Fruit fly (Drosophila melanogaster) whole organism, prepupa: ENCODE results near the gene CG13841.

Source experiments
- Blimp-1 ChIP-seq: fragments of 200-800 bp; sonication (Bioruptor generic); optimal IDR thresholded peaks from 3 replicates; lab custom pipeline; 2017; ENCODE audit warnings: missing biosample characterization, missing genetic modification characterization, mild to moderate bottlenecking, moderate library complexity, missing genetic modification reagents
- CG10631 ChIP-seq: fragments of 200-800 bp; sonication (Bioruptor generic); optimal IDR thresholded peaks from 2 replicates; lab custom pipeline; 2016; ENCODE audit warnings: missing biosample characterization, missing genetic modification characterization
- CG10669 ChIP-seq: fragments of 200-800 bp; sonication (Bioruptor generic); optimal IDR thresholded peaks from 3 replicates; lab custom pipeline; 2018; ENCODE audit warnings: missing biosample characterization, mild to moderate bottlenecking, missing genetic modification characterization, moderate library complexity
- CG11762 ChIP-seq: fragments of 200-800 bp; sonication (Bioruptor generic); optimal IDR thresholded peaks from 3 replicates; lab custom pipeline; 2016; ENCODE audit warnings: missing biosample characterization, missing genetic modification characterization; ENCODE audit not compliant: insufficient read depth
- CG11902 ChIP-seq: fragments of 200-800 bp; sonication (Bioruptor generic); optimal IDR thresholded peaks from 3 replicates; lab custom pipeline; 2016; ENCODE audit warnings: missing biosample characterization, missing genetic modification characterization
- CG15336 ChIP-seq: fragments of 200-800 bp; sonication (Bioruptor generic); IDR thresholded peaks from 2 replicates; pipeline ENCODE4 v1.3.6; 2022; ENCODE audit warnings: missing biosample characterization, missing genetic modification characterization
- CG1621 ChIP-seq: fragments of 200-800 bp; sonication (Bioruptor generic); optimal IDR thresholded peaks from 3 replicates; lab custom pipeline; 2018; ENCODE audit warnings: missing biosample characterization, mild to moderate bottlenecking, missing genetic modification characterization
- CG16779 ChIP-seq: fragments of 200-800 bp; sonication (Bioruptor generic); optimal IDR thresholded peaks from 3 replicates; lab custom pipeline; 2017; ENCODE audit warnings: missing biosample characterization, mild to moderate bottlenecking, missing genetic modification characterization
- CG3032 ChIP-seq: fragments of 200-800 bp; optimal IDR thresholded peaks from 2 replicates; lab custom pipeline; 2019; ENCODE audit warnings: missing biosample characterization, mild to moderate bottlenecking, missing genetic modification characterization, moderate library complexity
- CG31627 ChIP-seq: fragments of 200-800 bp; sonication (Bioruptor generic); optimal IDR thresholded peaks from 3 replicates; lab custom pipeline; 2016; ENCODE audit warnings: missing biosample characterization, missing genetic modification characterization
- CG32006 ChIP-seq: fragments of 200-800 bp; sonication (Bioruptor generic); optimal IDR thresholded peaks from 3 replicates; lab custom pipeline; 2017; ENCODE audit warnings: missing biosample characterization, mild to moderate bottlenecking, missing genetic modification characterization
- CG34406 ChIP-seq: fragments of 200-800 bp; sonication (Bioruptor generic); optimal IDR thresholded peaks from 3 replicates; lab custom pipeline; 2016; ENCODE audit warnings: missing biosample characterization, missing genetic modification characterization
- CG4318 ChIP-seq: fragments of 200-800 bp; sonication (Bioruptor generic); optimal IDR thresholded peaks from 3 replicates; lab custom pipeline; 2017; ENCODE audit warnings: missing biosample characterization, mild to moderate bottlenecking, missing genetic modification characterization
- CG6276 ChIP-seq: fragments of 200-800 bp; sonication (Bioruptor generic); optimal IDR thresholded peaks from 2 replicates; lab custom pipeline; 2017; ENCODE audit warnings: missing biosample characterization, mild to moderate bottlenecking, missing genetic modification characterization
- CG6792 ChIP-seq: fragments of 200-800 bp; sonication (Bioruptor generic); optimal IDR thresholded peaks from 3 replicates; lab custom pipeline; 2016; ENCODE audit warnings: missing biosample characterization, missing genetic modification characterization
- CG6808 ChIP-seq: fragments of 200-800 bp; sonication (Bioruptor generic); optimal IDR thresholded peaks from 3 replicates; lab custom pipeline; 2017; ENCODE audit warnings: missing biosample characterization, missing genetic modification characterization, mild to moderate bottlenecking, moderate library complexity, missing genetic modification reagents
- CG7368 ChIP-seq: fragments of 200-800 bp; sonication (Bioruptor generic); optimal IDR thresholded peaks from 3 replicates; lab custom pipeline; 2016; ENCODE audit warnings: missing biosample characterization, missing genetic modification characterization
- CG8319 ChIP-seq: fragments of 200-800 bp; sonication (Bioruptor generic); optimal IDR thresholded peaks from 3 replicates; lab custom pipeline; 2016; ENCODE audit warnings: missing biosample characterization, missing genetic modification characterization
- CG9139 ChIP-seq: fragments of 200-800 bp; sonication (Bioruptor generic); optimal IDR thresholded peaks from 3 replicates; lab custom pipeline; 2017; ENCODE audit warnings: missing biosample characterization, mild to moderate bottlenecking, missing genetic modification characterization
- Eip93F ChIP-seq: fragments of 200-800 bp; sonication (Bioruptor generic); optimal IDR thresholded peaks from 2 replicates; lab custom pipeline; 2016; ENCODE audit warnings: missing biosample characterization, mild to moderate bottlenecking, missing genetic modification characterization
- Ets21C ChIP-seq: fragments of 200-800 bp; sonication (Bioruptor generic); optimal IDR thresholded peaks from 3 replicates; lab custom pipeline; 2016; ENCODE audit warnings: missing biosample characterization, missing genetic modification characterization
- Ets96B ChIP-seq: fragments of 200-800 bp; optimal IDR thresholded peaks from 2 replicates; lab custom pipeline; 2019; ENCODE audit warnings: missing biosample characterization, mild to moderate bottlenecking, missing genetic modification characterization, moderate library complexity
- Hr38 ChIP-seq: sonication (Bioruptor generic); optimal IDR thresholded peaks from 2 replicates; lab custom pipeline; 2016; ENCODE audit warnings: missing biosample characterization, missing genetic modification characterization
- Hr39 ChIP-seq: fragments of 200-800 bp; sonication (Bioruptor generic); optimal IDR thresholded peaks from 2 replicates; lab custom pipeline; 2016; ENCODE audit warnings: missing biosample characterization, missing genetic modification characterization
- Lpt ChIP-seq: fragments of 200-800 bp; sonication (Bioruptor generic); optimal IDR thresholded peaks from 3 replicates; lab custom pipeline; 2016; ENCODE audit warnings: missing biosample characterization, missing genetic modification characterization
- Sox14 ChIP-seq: fragments of 200-800 bp; sonication (Bioruptor generic); optimal IDR thresholded peaks from 3 replicates; lab custom pipeline; 2016; ENCODE audit warnings: missing biosample characterization, missing genetic modification characterization
- Sox15 ChIP-seq: fragments of 200-800 bp; sonication (Bioruptor generic); optimal IDR thresholded peaks from 3 replicates; lab custom pipeline; 2016; ENCODE audit warnings: missing biosample characterization, missing genetic modification characterization
- achi ChIP-seq: fragments of 200-800 bp; sonication (Bioruptor generic); optimal IDR thresholded peaks from 3 replicates; lab custom pipeline; 2016; ENCODE audit warnings: missing biosample characterization, missing genetic modification characterization
- acj6 ChIP-seq: fragments of 200-800 bp; sonication (Bioruptor generic); optimal IDR thresholded peaks from 3 replicates; lab custom pipeline; 2016; ENCODE audit warnings: missing biosample characterization, missing genetic modification characterization
- cyc ChIP-seq: fragments of 200-800 bp; sonication (Bioruptor generic); optimal IDR thresholded peaks from 3 replicates; lab custom pipeline; 2016; ENCODE audit warnings: missing biosample characterization, missing genetic modification characterization
- dac ChIP-seq: fragments of 200-800 bp; sonication (Bioruptor generic); optimal IDR thresholded peaks from 2 replicates; lab custom pipeline; 2017; ENCODE audit warnings: missing biosample characterization, mild to moderate bottlenecking, missing genetic modification characterization
- dsx ChIP-seq: fragments of 200-800 bp; optimal IDR thresholded peaks from 3 replicates; lab custom pipeline; 2019; ENCODE audit warnings: missing biosample characterization, mild to moderate bottlenecking, missing genetic modification characterization, moderate library complexity; ENCODE audit not compliant: poor library complexity, severe bottlenecking
- esn ChIP-seq: fragments of 200-800 bp; sonication (Bioruptor generic); optimal IDR thresholded peaks from 2 replicates; lab custom pipeline; 2016; ENCODE audit warnings: missing biosample characterization, mild to moderate bottlenecking, missing genetic modification characterization, moderate library complexity
- fd59A ChIP-seq: fragments of 200-800 bp; sonication (Bioruptor generic); optimal IDR thresholded peaks from 2 replicates; lab custom pipeline; 2017; ENCODE audit warnings: missing biosample characterization, mild to moderate bottlenecking, missing genetic modification characterization, missing genetic modification reagents
- fkh ChIP-seq: fragments of 200-800 bp; sonication (Bioruptor generic); optimal IDR thresholded peaks from 3 replicates; lab custom pipeline; 2017; ENCODE audit warnings: missing biosample characterization, mild to moderate bottlenecking, missing genetic modification characterization, moderate library complexity
- lz ChIP-seq: fragments of 200-800 bp; sonication (Bioruptor generic); optimal IDR thresholded peaks from 3 replicates; lab custom pipeline; 2016; ENCODE audit warnings: missing biosample characterization, missing genetic modification characterization
- net ChIP-seq: fragments of 200-800 bp; sonication (Bioruptor generic); optimal IDR thresholded peaks from 3 replicates; lab custom pipeline; 2016; ENCODE audit warnings: missing biosample characterization, missing genetic modification characterization
- salr ChIP-seq, 2 experiments: fragments of 200-800 bp; sonication (Bioruptor generic); optimal IDR thresholded peaks; 3 replicates each; lab custom pipeline; 2016 to 2018; ENCODE audit warnings: missing biosample characterization in 2 of 2, missing genetic modification characterization in 2 of 2, mild to moderate bottlenecking in 1 of 2
- spab ChIP-seq: fragments of 200-800 bp; sonication (Bioruptor generic); optimal IDR thresholded peaks from 2 replicates; lab custom pipeline; 2017; ENCODE audit warnings: missing biosample characterization, mild to moderate bottlenecking, missing genetic modification characterization, missing genetic modification reagents
- svp ChIP-seq: fragments of 200-800 bp; sonication (Bioruptor generic); peaks from one replicate; lab custom pipeline; 2016; ENCODE audit warnings: missing biosample characterization, missing genetic modification characterization

The CG13841 gene

DNA sequence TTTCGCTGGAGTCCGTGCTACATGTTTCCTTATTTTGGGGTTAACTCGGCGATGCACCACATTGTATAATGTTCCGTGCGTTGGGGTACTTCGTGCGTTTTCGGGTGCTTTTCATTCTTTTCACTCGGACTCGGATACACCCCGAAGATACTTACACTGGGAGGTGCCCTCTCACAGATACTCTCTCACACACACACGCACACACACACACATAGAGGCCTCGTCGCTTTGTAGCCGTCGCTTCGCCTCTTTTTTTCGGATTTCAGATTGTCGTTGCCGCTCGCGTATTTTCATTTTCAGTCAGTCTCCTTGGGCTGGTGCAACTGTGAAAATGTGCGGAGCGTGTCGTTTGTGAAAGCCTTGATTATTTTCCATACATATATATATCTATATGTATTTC, 13.9 kb upstream of the CG13841 start (continued):
- TF ChIP-seq Hr39 (GFP tag; lab: Kevin White, UChicago) (no peak), acj6 (GFP tag; lab: Kevin White, UChicago) (no peak), CG10631 (GFP tag; lab: Kevin White, UChicago) (no peak), CG34406 (GFP tag; lab: Kevin White, UChicago) (peak; percentile 16), Lpt (peak; percentile 25), CG4318 (GFP tag; lab: Kevin White, UChicago) (no peak), CG1621 (tag; lab: Kevin White, UChicago) (no peak), CG11762 (GFP tag; lab: Kevin White, UChicago) (no peak), lz (GFP tag; lab: Kevin White, UChicago) (no peak), Ets96B (tag; lab: Kevin White, UChicago) (peak; percentile 7), CG10669 (GFP tag; lab: Kevin White, UChicago) (no peak), dac (GFP tag; lab: Kevin White, UChicago) (no peak), CG9139 (GFP tag; lab: Kevin White, UChicago) (peak; percentile 49), achi (peak; percentile 32), CG3032 (tag; lab: Kevin White, UChicago) (no peak), CG6808 (GFP tag; lab: Kevin White, UChicago) (no peak), Ets21C (GFP tag; lab: Kevin White, UChicago) (no peak), fd59A (GFP tag; lab: Kevin White, UChicago) (no peak), CG15336 (GFP tag; lab: Robert Waterston, UW) (peak; percentile 79), CG11902 (GFP tag; lab: Kevin White, UChicago) (no peak), CG7368 (GFP tag; lab: Kevin White, UChicago) (no peak)

DNA sequence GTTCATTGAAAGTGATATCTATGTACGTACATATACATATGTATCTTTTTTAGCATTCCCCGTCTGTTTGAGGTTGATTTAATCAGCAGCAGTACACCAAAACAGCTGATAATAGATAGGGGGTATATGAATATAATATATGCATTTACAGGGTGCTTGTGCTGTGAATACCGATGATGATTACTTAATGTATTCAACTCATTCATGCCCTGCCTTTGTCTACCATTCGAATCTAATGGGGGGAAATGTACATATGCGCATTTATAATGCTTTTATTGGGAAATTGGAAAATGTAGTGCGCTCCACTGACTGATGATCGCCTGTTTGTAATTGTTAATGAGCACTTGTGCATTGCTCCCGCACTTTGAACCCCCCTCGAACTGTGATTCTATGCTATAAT, 12.6 kb upstream of the CG13841 start:
- TF ChIP-seq fkh (GFP tag; lab: Kevin White, UChicago) (no peak), svp (peak; percentile 58)

DNA sequence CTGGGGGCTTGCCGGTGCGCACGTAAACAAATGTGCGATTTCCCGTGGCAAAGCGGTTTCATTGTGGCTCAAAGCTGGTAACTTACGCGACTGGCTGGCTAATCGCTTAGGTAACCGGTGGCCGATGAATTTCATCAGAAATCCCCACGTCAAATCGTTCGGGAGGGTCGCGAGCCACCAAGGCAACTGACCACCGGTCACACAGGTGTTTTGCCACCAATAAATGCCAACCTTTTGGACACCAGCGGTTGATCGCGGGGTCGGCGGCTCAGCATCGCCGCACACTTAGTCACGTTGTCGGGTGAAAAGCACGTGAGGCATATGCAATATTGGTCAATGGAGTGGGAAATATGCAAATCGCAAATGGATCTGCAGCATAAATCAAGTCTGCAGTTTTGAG, 9.0 kb upstream of the CG13841 start:
- TF ChIP-seq Hr38 (no peak), Blimp-1 (GFP tag; lab: Kevin White, UChicago) (no peak), CG16779 (tag; lab: Kevin White, UChicago) (no peak), CG32006 (GFP tag; lab: Kevin White, UChicago) (no peak)

DNA sequence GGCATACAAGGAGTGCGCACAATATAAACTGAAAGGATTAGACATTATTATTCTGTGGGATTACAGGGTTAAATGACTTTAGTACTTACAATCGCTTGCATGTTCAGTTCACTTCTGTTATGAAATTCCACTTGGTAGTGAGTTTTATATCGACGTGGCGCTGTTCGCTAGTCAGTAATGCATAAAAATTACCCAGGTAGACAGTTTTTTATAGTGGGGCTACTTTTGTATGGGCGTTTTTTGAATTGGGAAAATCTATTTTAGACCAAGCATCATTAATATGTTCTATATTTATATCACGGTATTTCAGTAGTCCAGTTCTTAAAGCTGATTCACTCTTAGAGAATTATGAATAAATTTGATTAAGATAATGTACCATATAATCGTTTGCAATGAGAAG, 4.2 kb upstream of the CG13841 start, which contains the start of gene CG43095:
Gene CG43095 (minus strand): TSS at position 101 of the 400 bp plus-strand sequence.
- TF ChIP-seq net (GFP tag; lab: Kevin White, UChicago) (no peak), spab (GFP tag; lab: Kevin White, UChicago) (no peak), CG4318 (GFP tag; lab: Kevin White, UChicago) (no peak), CG11762 (GFP tag; lab: Kevin White, UChicago) (no peak), CG31627 (GFP tag; lab: Kevin White, UChicago) (no peak), salr (GFP tag; optimal IDR thresholded peaks at IDR 0.05; lab: Kevin White, UChicago) (no peak), esn (GFP tag; lab: Kevin White, UChicago) (no peak), CG10669 (GFP tag; lab: Kevin White, UChicago) (no peak), Sox15 (no peak), CG32006 (GFP tag; lab: Kevin White, UChicago) (no peak), Ets21C (GFP tag; lab: Kevin White, UChicago) (no peak)

DNA sequence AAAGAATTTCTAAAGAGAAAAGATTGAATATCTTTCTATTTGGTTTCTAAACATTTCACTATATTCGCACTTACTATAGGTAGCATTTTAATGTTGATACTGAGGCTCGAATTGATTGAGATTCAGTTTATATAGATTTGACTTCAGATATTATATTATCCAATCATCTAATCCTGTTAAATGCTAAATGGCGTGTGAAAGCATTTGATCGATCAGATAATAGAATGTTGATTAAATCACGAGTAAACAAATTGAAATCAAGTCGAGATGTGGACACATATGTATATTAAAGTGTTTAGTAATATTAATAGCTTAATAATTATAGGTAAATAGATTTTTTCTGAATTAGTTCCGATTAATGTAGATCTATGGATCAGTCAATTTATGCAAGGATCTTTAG, 3.4 kb upstream of the CG13841 start, which contains the start of gene CG43094:
Gene CG43094 (minus strand): TSS at position 101 of the 400 bp plus-strand sequence.
- TF ChIP-seq cyc (GFP tag; lab: Kevin White, UChicago) (no peak), net (GFP tag; lab: Kevin White, UChicago) (no peak), dsx (GFP tag; lab: Kevin White, UChicago) (no peak), Sox14 (GFP tag; lab: Kevin White, UChicago) (no peak), lz (GFP tag; lab: Kevin White, UChicago) (no peak), salr (GFP tag; optimal IDR thresholded peaks at IDR 0.05; lab: Kevin White, UChicago) (no peak), CG6792 (GFP tag; lab: Kevin White, UChicago) (no peak), Eip93F (GFP tag; lab: Kevin White, UChicago) (no peak), CG8319 (GFP tag; lab: Kevin White, UChicago) (no peak), CG6276 (GFP tag; lab: Kevin White, UChicago) (no peak), achi (no peak)
